Fruit fly (Drosophila melanogaster) whole organism, prepupa: ENCODE measurements around the gene rn.

ENCODE experiments used
- Blimp-1 ChIP-seq: fragments of 200-800 bp; sonication (Bioruptor generic); optimal IDR thresholded peaks from 3 replicates; lab custom pipeline; 2017; ENCODE audit warnings: missing biosample characterization, missing genetic modification characterization, mild to moderate bottlenecking, moderate library complexity, missing genetic modification reagents
- CG10669 ChIP-seq: fragments of 200-800 bp; sonication (Bioruptor generic); optimal IDR thresholded peaks from 3 replicates; lab custom pipeline; 2018; ENCODE audit warnings: missing biosample characterization, mild to moderate bottlenecking, missing genetic modification characterization, moderate library complexity
- CG11294 ChIP-seq: fragments of 200-800 bp; sonication (Bioruptor generic); IDR thresholded peaks from 2 replicates; pipeline ENCODE4 v1.3.6; 2022; ENCODE audit warnings: missing biosample characterization, missing genetic modification characterization
- CG11762 ChIP-seq: fragments of 200-800 bp; sonication (Bioruptor generic); optimal IDR thresholded peaks from 3 replicates; lab custom pipeline; 2016; ENCODE audit warnings: missing biosample characterization, missing genetic modification characterization; ENCODE audit not compliant: insufficient read depth
- CG15336 ChIP-seq: fragments of 200-800 bp; sonication (Bioruptor generic); IDR thresholded peaks from 2 replicates; pipeline ENCODE4 v1.3.6; 2022; ENCODE audit warnings: missing biosample characterization, missing genetic modification characterization
- CG1621 ChIP-seq: fragments of 200-800 bp; sonication (Bioruptor generic); optimal IDR thresholded peaks from 3 replicates; lab custom pipeline; 2018; ENCODE audit warnings: missing biosample characterization, mild to moderate bottlenecking, missing genetic modification characterization
- CG3032 ChIP-seq: fragments of 200-800 bp; optimal IDR thresholded peaks from 2 replicates; lab custom pipeline; 2019; ENCODE audit warnings: missing biosample characterization, mild to moderate bottlenecking, missing genetic modification characterization, moderate library complexity
- CG34406 ChIP-seq: fragments of 200-800 bp; sonication (Bioruptor generic); optimal IDR thresholded peaks from 3 replicates; lab custom pipeline; 2016; ENCODE audit warnings: missing biosample characterization, missing genetic modification characterization
- CG6163 ChIP-seq: fragments of 200-800 bp; sonication (Bioruptor generic); IDR thresholded peaks from 3 replicates; pipeline ENCODE4 v1.3.6; 2022; ENCODE audit warnings: missing biosample characterization, missing genetic modification characterization
- CG6276 ChIP-seq: fragments of 200-800 bp; sonication (Bioruptor generic); optimal IDR thresholded peaks from 2 replicates; lab custom pipeline; 2017; ENCODE audit warnings: missing biosample characterization, mild to moderate bottlenecking, missing genetic modification characterization
- CG6808 ChIP-seq: fragments of 200-800 bp; sonication (Bioruptor generic); optimal IDR thresholded peaks from 3 replicates; lab custom pipeline; 2017; ENCODE audit warnings: missing biosample characterization, missing genetic modification characterization, mild to moderate bottlenecking, moderate library complexity, missing genetic modification reagents
- CG6854 ChIP-seq: fragments of 200-800 bp; sonication (Bioruptor generic); optimal IDR thresholded peaks from 2 replicates; lab custom pipeline; 2017; ENCODE audit warnings: missing biosample characterization, mild to moderate bottlenecking, missing genetic modification characterization
- CG7368 ChIP-seq: fragments of 200-800 bp; sonication (Bioruptor generic); optimal IDR thresholded peaks from 3 replicates; lab custom pipeline; 2016; ENCODE audit warnings: missing biosample characterization, missing genetic modification characterization
- CG8119 ChIP-seq: fragments of 200-800 bp; sonication (Bioruptor generic); IDR thresholded peaks from 3 replicates; pipeline ENCODE4 v1.3.6; 2022; ENCODE audit warnings: missing biosample characterization, missing genetic modification characterization
- CG8319 ChIP-seq: fragments of 200-800 bp; sonication (Bioruptor generic); optimal IDR thresholded peaks from 3 replicates; lab custom pipeline; 2016; ENCODE audit warnings: missing biosample characterization, missing genetic modification characterization
- CG9139 ChIP-seq: fragments of 200-800 bp; sonication (Bioruptor generic); optimal IDR thresholded peaks from 3 replicates; lab custom pipeline; 2017; ENCODE audit warnings: missing biosample characterization, mild to moderate bottlenecking, missing genetic modification characterization
- Ets21C ChIP-seq: fragments of 200-800 bp; sonication (Bioruptor generic); optimal IDR thresholded peaks from 3 replicates; lab custom pipeline; 2016; ENCODE audit warnings: missing biosample characterization, missing genetic modification characterization
- Hr38 ChIP-seq: sonication (Bioruptor generic); optimal IDR thresholded peaks from 2 replicates; lab custom pipeline; 2016; ENCODE audit warnings: missing biosample characterization, missing genetic modification characterization
- Hr39 ChIP-seq: fragments of 200-800 bp; sonication (Bioruptor generic); optimal IDR thresholded peaks from 2 replicates; lab custom pipeline; 2016; ENCODE audit warnings: missing biosample characterization, missing genetic modification characterization
- Smox ChIP-seq: fragments of 200-800 bp; sonication (Bioruptor generic); optimal IDR thresholded peaks from 3 replicates; lab custom pipeline; 2016; ENCODE audit warnings: missing biosample characterization, missing genetic modification characterization
- Sox102F ChIP-seq: fragments of 200-800 bp; sonication (Bioruptor generic); optimal IDR thresholded peaks from 2 replicates; lab custom pipeline; 2016; ENCODE audit warnings: missing biosample characterization, mild to moderate bottlenecking, missing genetic modification characterization
- Sox14 ChIP-seq: fragments of 200-800 bp; sonication (Bioruptor generic); optimal IDR thresholded peaks from 3 replicates; lab custom pipeline; 2016; ENCODE audit warnings: missing biosample characterization, missing genetic modification characterization
- Sox15 ChIP-seq: fragments of 200-800 bp; sonication (Bioruptor generic); optimal IDR thresholded peaks from 3 replicates; lab custom pipeline; 2016; ENCODE audit warnings: missing biosample characterization, missing genetic modification characterization
- acj6 ChIP-seq: fragments of 200-800 bp; sonication (Bioruptor generic); optimal IDR thresholded peaks from 3 replicates; lab custom pipeline; 2016; ENCODE audit warnings: missing biosample characterization, missing genetic modification characterization
- dac ChIP-seq: fragments of 200-800 bp; sonication (Bioruptor generic); optimal IDR thresholded peaks from 2 replicates; lab custom pipeline; 2017; ENCODE audit warnings: missing biosample characterization, mild to moderate bottlenecking, missing genetic modification characterization
- dsx ChIP-seq: fragments of 200-800 bp; optimal IDR thresholded peaks from 3 replicates; lab custom pipeline; 2019; ENCODE audit warnings: missing biosample characterization, mild to moderate bottlenecking, missing genetic modification characterization, moderate library complexity; ENCODE audit not compliant: poor library complexity, severe bottlenecking
- eg ChIP-seq: fragments of 200-800 bp; sonication (Bioruptor generic); IDR thresholded peaks from 3 replicates; pipeline ENCODE4 v1.3.6; 2022; ENCODE audit warnings: missing biosample characterization, missing genetic modification characterization
- fd59A ChIP-seq: fragments of 200-800 bp; sonication (Bioruptor generic); optimal IDR thresholded peaks from 2 replicates; lab custom pipeline; 2017; ENCODE audit warnings: missing biosample characterization, mild to moderate bottlenecking, missing genetic modification characterization, missing genetic modification reagents
- fd85E ChIP-seq: fragments of 200-800 bp; sonication (Bioruptor generic); optimal IDR thresholded peaks from 3 replicates; lab custom pipeline; 2016; ENCODE audit warnings: missing biosample characterization, missing genetic modification characterization
- fkh ChIP-seq: fragments of 200-800 bp; sonication (Bioruptor generic); optimal IDR thresholded peaks from 3 replicates; lab custom pipeline; 2017; ENCODE audit warnings: missing biosample characterization, mild to moderate bottlenecking, missing genetic modification characterization, moderate library complexity
- lz ChIP-seq: fragments of 200-800 bp; sonication (Bioruptor generic); optimal IDR thresholded peaks from 3 replicates; lab custom pipeline; 2016; ENCODE audit warnings: missing biosample characterization, missing genetic modification characterization
- salr ChIP-seq, 2 experiments: fragments of 200-800 bp; sonication (Bioruptor generic); optimal IDR thresholded peaks; 3 replicates each; lab custom pipeline; 2016 to 2018; ENCODE audit warnings: missing biosample characterization in 2 of 2, missing genetic modification characterization in 2 of 2, mild to moderate bottlenecking in 1 of 2
- spab ChIP-seq: fragments of 200-800 bp; sonication (Bioruptor generic); optimal IDR thresholded peaks from 2 replicates; lab custom pipeline; 2017; ENCODE audit warnings: missing biosample characterization, mild to moderate bottlenecking, missing genetic modification characterization, missing genetic modification reagents
- ss ChIP-seq, 2 experiments: fragments of 200-800 bp; sonication (Bioruptor generic); optimal IDR thresholded peaks; 2 replicates in 1 of 2; 3 replicates in 1 of 2; lab custom pipeline; 2017 to 2018; ENCODE audit warnings: mild to moderate bottlenecking in 2 of 2, missing biosample characterization in 2 of 2, missing genetic modification characterization in 2 of 2, moderate library complexity in 1 of 2
- svp ChIP-seq: fragments of 200-800 bp; sonication (Bioruptor generic); peaks from one replicate; lab custom pipeline; 2016; ENCODE audit warnings: missing biosample characterization, missing genetic modification characterization
- topi ChIP-seq: fragments of 200-800 bp; sonication (Bioruptor generic); optimal IDR thresholded peaks from 3 replicates; lab custom pipeline; 2016; ENCODE audit warnings: missing biosample characterization, missing genetic modification characterization
- vri ChIP-seq: fragments of 200-800 bp; sonication (Bioruptor generic); optimal IDR thresholded peaks from 3 replicates; lab custom pipeline; 2016; ENCODE audit warnings: missing biosample characterization, mild to moderate bottlenecking, missing genetic modification characterization

rn gene

DNA sequence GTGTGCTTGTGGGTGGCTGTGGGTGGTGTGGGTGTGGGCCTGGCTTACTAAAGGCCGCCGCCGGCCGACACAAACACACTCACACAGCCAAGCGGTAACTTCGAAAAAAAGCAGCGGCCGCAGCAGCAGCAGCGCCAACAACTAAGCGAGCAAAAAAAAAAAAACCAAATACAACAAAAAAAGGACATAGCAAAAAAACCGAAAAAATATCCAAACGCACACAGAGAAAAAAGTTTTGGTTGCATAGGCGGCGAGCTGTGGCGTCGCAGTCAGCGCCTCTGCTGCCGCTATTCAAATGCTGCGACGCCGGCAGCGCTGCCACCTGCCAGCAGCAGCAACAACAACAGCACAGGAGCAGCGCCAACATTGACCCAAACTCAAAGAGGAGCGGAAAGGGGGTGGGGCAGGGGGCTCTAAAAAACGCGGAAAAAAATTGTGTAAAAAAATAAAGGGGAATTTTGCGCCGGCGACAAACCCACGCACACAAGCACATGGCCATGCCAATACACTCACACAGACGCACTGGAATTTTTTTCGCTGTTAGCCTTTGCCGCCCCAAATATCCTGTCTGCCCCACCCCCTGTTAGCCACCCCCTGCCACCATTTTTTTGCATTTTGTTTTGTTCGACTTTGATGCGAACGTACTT is 27.1 kb downstream of the rn start:
- TF ChIP-seq CG6808 (GFP tag; lab: Kevin White, UChicago) (peak; percentile 14), CG34406 (GFP tag; lab: Kevin White, UChicago) (no peak), Smox (GFP tag; lab: Kevin White, UChicago) (no peak), eg (GFP tag; lab: Robert Waterston, UW) (peak; percentile 45; the same call in 1 of the 3 replicates), CG7368 (no peak), CG8319 (no peak), CG6163 (GFP tag; lab: Robert Waterston, UW) (0 out of 3 replicates have a peak, but pooled peaks have one; percentile 45), ss (GFP tag; optimal IDR thresholded peaks at IDR 0.05; lab: Kevin White, UChicago) (peak; percentile 5 to 35), svp (GFP tag; lab: Kevin White, UChicago) (peak; percentile 63), CG9139 (GFP tag; lab: Kevin White, UChicago) (peak; percentile 11), Sox102F (GFP tag; lab: Kevin White, UChicago) (peak; percentile 11)

DNA sequence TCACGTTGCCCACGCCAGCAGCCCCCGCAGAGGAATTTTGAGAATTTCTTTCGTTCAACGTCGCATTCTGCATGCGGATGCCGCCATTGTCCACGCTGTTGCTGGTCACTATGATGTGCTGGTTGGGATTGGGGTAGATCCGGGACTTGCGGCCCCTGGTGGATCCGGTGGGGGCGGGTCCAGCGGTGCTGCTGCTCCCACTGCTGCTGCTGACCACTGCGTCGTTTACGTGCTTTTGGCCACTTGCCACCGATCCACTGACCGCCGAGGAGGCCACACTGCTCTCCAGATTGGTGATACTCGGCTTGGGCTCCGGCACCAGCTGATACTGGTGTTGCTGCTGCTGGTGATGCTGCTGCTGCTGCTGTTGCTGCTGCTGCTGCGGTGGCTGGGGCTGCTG is 32.6 kb downstream of the rn start:
- no peak for TF ChIP-seq CG6276 (GFP tag; lab: Kevin White, UChicago)
- no peak for TF ChIP-seq Ets21C (GFP tag; lab: Kevin White, UChicago)
- TF ChIP-seq CG3032 (tag; lab: Kevin White, UChicago): no peak
- TF ChIP-seq CG6854 (GFP tag; lab: Kevin White, UChicago): no peak
- TF ChIP-seq CG8319: no peak
- TF ChIP-seq CG7368: no peak
- TF ChIP-seq Sox14 (GFP tag; lab: Kevin White, UChicago): no peak
- no peak for TF ChIP-seq CG11762 (GFP tag; lab: Kevin White, UChicago)
- TF ChIP-seq CG6163 (GFP tag; lab: Robert Waterston, UW): no peak
- no peak for TF ChIP-seq CG8119 (GFP tag; lab: Robert Waterston, UW)
- TF ChIP-seq fkh (GFP tag; lab: Kevin White, UChicago): no peak
- no peak for TF ChIP-seq Hr38 (GFP tag; lab: Kevin White, UChicago)
- no peak for TF ChIP-seq vri (GFP tag; lab: Kevin White, UChicago)
- no peak for TF ChIP-seq Blimp-1 (GFP tag; lab: Kevin White, UChicago)
- no peak for TF ChIP-seq dac (GFP tag; lab: Kevin White, UChicago)
- no peak for TF ChIP-seq dsx (GFP tag; lab: Kevin White, UChicago)
- TF ChIP-seq spab (GFP tag; lab: Kevin White, UChicago): no peak
- TF ChIP-seq, all 60 proteins: peak for 0

DNA sequence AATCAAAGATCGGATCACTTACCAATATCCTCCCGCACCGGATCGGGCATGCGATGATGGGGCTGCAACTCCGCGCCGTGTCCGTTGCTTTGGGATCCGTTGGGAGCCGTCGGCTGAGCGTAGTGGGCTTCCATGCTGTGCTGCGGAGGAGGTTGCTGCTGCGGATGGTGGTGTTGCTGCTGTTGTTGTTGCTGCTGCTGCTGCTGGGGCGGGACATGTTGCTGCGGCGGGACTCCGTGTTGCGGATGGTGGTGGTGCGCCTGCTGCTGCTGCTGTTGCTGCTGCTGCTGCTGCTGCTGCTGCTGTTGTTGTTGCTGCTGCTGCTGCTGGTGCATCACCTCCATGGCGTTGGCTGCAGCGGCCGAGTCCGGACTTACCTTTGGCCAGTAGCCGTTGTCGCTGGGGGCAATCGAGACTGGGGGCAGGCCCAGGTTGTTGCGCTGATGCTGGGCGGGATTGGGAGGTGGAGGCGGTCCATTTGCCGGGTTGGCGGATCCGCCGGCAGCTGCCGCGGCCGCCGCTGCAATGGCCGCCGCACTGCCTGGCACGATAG is 34.4 kb downstream of the rn start:
- TF ChIP-seq CG11294 (GFP tag; lab: Robert Waterston, UW): no peak
- TF ChIP-seq CG6163 (GFP tag; lab: Robert Waterston, UW): no peak
- no peak for TF ChIP-seq Hr39 (GFP tag; lab: Kevin White, UChicago)
- TF ChIP-seq acj6 (GFP tag; lab: Kevin White, UChicago): no peak
- no peak for TF ChIP-seq CG34406 (GFP tag; lab: Kevin White, UChicago)
- TF ChIP-seq CG9139 (GFP tag; lab: Kevin White, UChicago): no peak
- TF ChIP-seq CG10669 (GFP tag; lab: Kevin White, UChicago): no peak
- TF ChIP-seq Ets21C (GFP tag; lab: Kevin White, UChicago): no peak
- TF ChIP-seq CG1621 (tag; lab: Kevin White, UChicago): no peak
- TF ChIP-seq fd59A: no peak
- no peak for TF ChIP-seq fkh (GFP tag; lab: Kevin White, UChicago)
- TF ChIP-seq Sox15 (GFP tag; lab: Kevin White, UChicago): no peak
- TF ChIP-seq fd85E (GFP tag; lab: Kevin White, UChicago): no peak
- no peak for TF ChIP-seq CG15336 (GFP tag; lab: Robert Waterston, UW)
- no peak for TF ChIP-seq Smox (GFP tag; lab: Kevin White, UChicago)
- TF ChIP-seq CG8119 (GFP tag; lab: Robert Waterston, UW): no peak
- no peak for TF ChIP-seq topi
- TF ChIP-seq salr (GFP tag; optimal IDR thresholded peaks at IDR 0.05; lab: Kevin White, UChicago): no peak
- no peak for TF ChIP-seq lz (GFP tag; lab: Kevin White, UChicago)
